Worm (Caenorhabditis elegans) whole organism, L3 larva: Measurements from ENCODE around the gene cccp-1.
A peak's percentile ranks its signal among the peaks of the same experiment; 100 is the strongest.

Experiments
- aly-2 ChIP-seq: fragments of 150-350 bp; optimal IDR thresholded peaks from 2 replicates; lab custom pipeline; 2014; ENCODE audit warnings: missing biosample characterization, missing genetic modification characterization
- ceh-28 ChIP-seq: fragments of 150-350 bp; optimal IDR thresholded peaks from 2 replicates; lab custom pipeline; 2014; ENCODE audit warnings: missing biosample characterization, missing genetic modification reagents, missing genetic modification characterization
- ceh-9 ChIP-seq: sonication (generic microtip); optimal IDR thresholded peaks from 2 replicates; lab custom pipeline; 2018; ENCODE audit warnings: missing biosample characterization, missing genetic modification characterization
- daf-12 ChIP-seq: fragments of 150-350 bp; optimal IDR thresholded peaks from 2 replicates; lab custom pipeline; 2014; ENCODE audit warnings: missing biosample characterization, missing genetic modification reagents, missing genetic modification characterization
- egl-5 ChIP-seq: fragments of 150-350 bp; optimal IDR thresholded peaks from 2 replicates; lab custom pipeline; 2017; ENCODE audit warnings: missing biosample characterization, missing genetic modification reagents, missing genetic modification characterization, inconsistent platforms
- elt-2 ChIP-seq: sonication (generic microtip); optimal IDR thresholded peaks from 2 replicates; lab custom pipeline; 2016; ENCODE audit warnings: missing genetic modification reagents, mild to moderate bottlenecking, missing genetic modification characterization, missing compliant biosample characterization
- elt-3 ChIP-seq, 3 experiments: fragments of 150-350 bp in 1 of 3; sonication (generic microtip) in 2 of 3; optimal IDR thresholded peaks; 2 replicates in 2 of 3; 4 replicates in 1 of 3; lab custom pipeline; 2014 to 2017; ENCODE audit warnings: missing biosample characterization in 3 of 3, missing genetic modification characterization in 3 of 3
- fos-1 ChIP-seq: fragments of 150-350 bp; optimal IDR thresholded peaks from 2 replicates; lab custom pipeline; 2014; ENCODE audit warnings: missing biosample characterization, missing genetic modification characterization
- lsy-12 ChIP-seq: sonication (generic microtip); optimal IDR thresholded peaks from 2 replicates; lab custom pipeline; 2016; ENCODE audit warnings: mild to moderate bottlenecking, missing genetic modification characterization, missing compliant biosample characterization
- mml-1 ChIP-seq: fragments of 150-350 bp; sonication (generic microtip); optimal IDR thresholded peaks from 3 replicates; lab custom pipeline; 2014; ENCODE audit warnings: missing biosample characterization, missing genetic modification characterization
- nhr-12 ChIP-seq: fragments of 150-350 bp; optimal IDR thresholded peaks from 2 replicates; lab custom pipeline; 2014; ENCODE audit warnings: missing biosample characterization, missing genetic modification characterization
- nhr-28 ChIP-seq: fragments of 150-350 bp; optimal IDR thresholded peaks from 2 replicates; lab custom pipeline; 2014; ENCODE audit warnings: missing biosample characterization, missing genetic modification characterization
- nhr-67 ChIP-seq: fragments of 150-350 bp; optimal IDR thresholded peaks from 2 replicates; lab custom pipeline; 2014; ENCODE audit warnings: missing biosample characterization, missing genetic modification characterization
- nhr-77 ChIP-seq: fragments of 150-350 bp; optimal IDR thresholded peaks from 2 replicates; lab custom pipeline; 2014; ENCODE audit warnings: missing biosample characterization, missing genetic modification characterization
- sea-2 ChIP-seq: fragments of 150-350 bp; sonication (generic microtip); optimal IDR thresholded peaks from 4 replicates; lab custom pipeline; 2014; ENCODE audit warnings: missing biosample characterization, missing genetic modification reagents, missing genetic modification characterization
- snpc-4 ChIP-seq: fragments of 150-350 bp; optimal IDR thresholded peaks from 2 replicates; lab custom pipeline; 2014; ENCODE audit warnings: missing biosample characterization, missing genetic modification characterization
- tbx-2 ChIP-seq: sonication (generic microtip); optimal IDR thresholded peaks from 2 replicates; lab custom pipeline; 2016; ENCODE audit warnings: mild to moderate bottlenecking, missing genetic modification characterization, missing compliant biosample characterization
- ztf-11 ChIP-seq: fragments of 150-350 bp; optimal IDR thresholded peaks from 2 replicates; lab custom pipeline; 2014; ENCODE audit warnings: missing biosample characterization, missing genetic modification characterization
- ztf-4 ChIP-seq: fragments of 150-350 bp; optimal IDR thresholded peaks from 2 replicates; lab custom pipeline; 2014; ENCODE audit warnings: missing biosample characterization, missing genetic modification characterization

Gene cccp-1

ce11 chrIII:12528029-12528428 is 55.4 kb downstream of the cccp-1 start (continued):
- TF ChIP-seq fos-1 (tag; lab: Kevin White, UChicago), result no peak
- TF ChIP-seq nhr-67 (tag; lab: Kevin White, UChicago), result no peak
- no peak for TF ChIP-seq aly-2 (tag; lab: Kevin White, UChicago)
- TF ChIP-seq mml-1 (tag; lab: Kevin White, UChicago), result no peak
- no peak for TF ChIP-seq nhr-12
- TF ChIP-seq ztf-4 (tag; lab: Kevin White, UChicago), result no peak
- no peak for TF ChIP-seq sea-2 (GFP tag; lab: Kevin White, UChicago)
- no peak for TF ChIP-seq lsy-12 (tag; lab: Kevin White, UChicago)
- no peak for TF ChIP-seq elt-3 (tag; optimal IDR thresholded peaks at IDR 0.05; lab: Kevin White, UChicago)
- TF ChIP-seq egl-5, result no peak
- no peak for TF ChIP-seq ztf-11 (tag; lab: Kevin White, UChicago)
- TF ChIP-seq nhr-77 (tag; lab: Kevin White, UChicago), result no peak
- no peak for TF ChIP-seq snpc-4 (tag; lab: Kevin White, UChicago)
- TF ChIP-seq nhr-28 (tag; lab: Kevin White, UChicago), result no peak
- TF ChIP-seq daf-12 (tag; lab: Kevin White, UChicago), result no peak
- TF ChIP-seq elt-2 (tag; lab: Kevin White, UChicago), result peak; percentile 19
- no peak for TF ChIP-seq ceh-9 (tag; lab: Kevin White, UChicago)

ce11 chrIII:12533900-12534299 is 61.2 kb downstream of the cccp-1 start:
- TF ChIP-seq ceh-28 (tag; lab: Kevin White, UChicago), result peak; percentile 33
- TF ChIP-seq tbx-2 (tag; lab: Kevin White, UChicago), result no peak
